Worm (Caenorhabditis elegans): ENCODE measurements around the gene inx-11.
A peak's percentile ranks its signal among the peaks of the same experiment; 100 is the strongest.

The inx-11 gene

DNA sequence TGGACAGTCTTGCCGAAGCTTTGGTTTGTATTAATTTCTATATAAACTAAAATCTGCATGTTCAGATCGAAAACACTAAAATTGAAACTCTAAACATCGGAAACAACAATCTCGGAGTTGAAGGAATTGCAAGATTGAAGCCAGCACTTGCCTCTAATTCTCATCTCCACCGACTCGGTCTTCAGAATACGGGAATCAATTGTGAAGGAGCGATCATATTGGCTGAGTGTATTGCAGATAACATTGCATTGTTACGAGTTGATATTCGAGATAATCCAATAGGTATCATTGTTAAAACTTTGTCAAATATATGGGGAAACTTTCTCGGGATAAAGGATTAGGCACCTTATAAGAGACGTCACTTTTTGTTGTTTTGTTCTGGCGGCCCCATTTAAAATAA lies 16.7 kb upstream of the inx-11 start:
- no peak for TF ChIP-seq pax-3 (tag; optimal IDR thresholded peaks at IDR 0.05)
- no peak for TF ChIP-seq aha-1 (tag; optimal IDR thresholded peaks at IDR 0.05)
- no peak for TF ChIP-seq unc-98 (GFP tag; IDR thresholded peaks at IDR 0.05)
- TF ChIP-seq zag-1 (tag; optimal IDR thresholded peaks at IDR 0.05) = no peak
- TF ChIP-seq mdl-1 (tag; optimal IDR thresholded peaks at IDR 0.05) = no peak
- TF ChIP-seq unc-130 (tag; optimal IDR thresholded peaks at IDR 0.05) = no peak
- TF ChIP-seq F16B12.6 (tag; optimal IDR thresholded peaks at IDR 0.05) = no peak
- no peak for TF ChIP-seq ceh-8 (GFP tag; optimal IDR thresholded peaks at IDR 0.05)
- TF ChIP-seq lir-3 (tag; optimal IDR thresholded peaks at IDR 0.05; ENCODE audit: poor library complexity) = no peak
- TF ChIP-seq snpc-4 (tag; optimal IDR thresholded peaks at IDR 0.05) = no peak
- no peak for TF ChIP-seq ama-1 (optimal IDR thresholded peaks at IDR 0.05)
- TF ChIP-seq nhr-237 (tag; optimal IDR thresholded peaks at IDR 0.05) = no peak
- TF ChIP-seq efl-1 (optimal IDR thresholded peaks at IDR 0.05) = no peak
- TF ChIP-seq efl-1 (GFP tag; optimal IDR thresholded peaks at IDR 0.05 in 1 of 2) = no peak
- no peak for TF ChIP-seq egl-13 (tag; optimal IDR thresholded peaks at IDR 0.05)
- no peak for TF ChIP-seq isw-1 (GFP tag; IDR thresholded peaks at IDR 0.05)

ce11 chrV:12475360-12475759 lies 11.7 kb upstream of the inx-11 start:
- TF ChIP-seq elt-2 (tag; optimal IDR thresholded peaks at IDR 0.05) (peak; percentile 74), lin-35 (GFP tag; optimal IDR thresholded peaks at IDR 0.05) (peak in 1 of 2 experiments; percentile 13), lsy-2 (tag; optimal IDR thresholded peaks at IDR 0.05) (no peak)

ce11 chrV:12477139-12477538 lies 9.9 kb upstream of the inx-11 start:
- TF ChIP-seq egl-27 (tag; optimal IDR thresholded peaks at IDR 0.05) = no peak
- no peak for TF ChIP-seq unc-98 (GFP tag; IDR thresholded peaks at IDR 0.05)
- TF ChIP-seq lin-35 (GFP tag; optimal IDR thresholded peaks at IDR 0.05) = peak in 1 of 2 experiments; percentile 9
- no peak for TF ChIP-seq nhr-11 (tag; optimal IDR thresholded peaks at IDR 0.05)
- TF ChIP-seq snu-23 (GFP tag; optimal IDR thresholded peaks at IDR 0.05) = peak; percentile 23
- peak; percentile 61 for TF ChIP-seq rnt-1 (tag; optimal IDR thresholded peaks at IDR 0.05)
- TF ChIP-seq grh-1 (GFP tag; IDR thresholded peaks at IDR 0.05) = no peak
- TF ChIP-seq egl-13 (tag; optimal IDR thresholded peaks at IDR 0.05) = no peak
- TF ChIP-seq mep-1 (tag; optimal IDR thresholded peaks at IDR 0.05) = no peak
- peak; percentile 70 for TF ChIP-seq lin-14 (GFP tag; optimal IDR thresholded peaks at IDR 0.05)
- no peak for TF ChIP-seq nhr-237 (tag; optimal IDR thresholded peaks at IDR 0.05)
- TF ChIP-seq pax-3 (tag; optimal IDR thresholded peaks at IDR 0.05) = no peak
- no peak for TF ChIP-seq nhr-20 (tag; optimal IDR thresholded peaks at IDR 0.05)
- no peak for TF ChIP-seq swsn-7 (tag; optimal IDR thresholded peaks at IDR 0.05)
- TF ChIP-seq tlp-1 (tag; optimal IDR thresholded peaks at IDR 0.05) = no peak
- TF ChIP-seq hlh-4 (tag; optimal IDR thresholded peaks at IDR 0.05) = no peak
- no peak for TF ChIP-seq unc-30 (tag; optimal IDR thresholded peaks at IDR 0.05)
- peak; percentile 10 for TF ChIP-seq unc-130 (tag; optimal IDR thresholded peaks at IDR 0.05)
- no peak for TF ChIP-seq nhr-84 (tag; optimal IDR thresholded peaks at IDR 0.05)
- TF ChIP-seq aha-1 (tag; optimal IDR thresholded peaks at IDR 0.05) = no peak
- TF ChIP-seq mef-2 (tag; optimal IDR thresholded peaks at IDR 0.05) = no peak
- no peak for TF ChIP-seq nhr-77 (tag; optimal IDR thresholded peaks at IDR 0.05)
- no peak for TF ChIP-seq pqm-1 (tag; optimal IDR thresholded peaks at IDR 0.05)
- TF ChIP-seq dsc-1 (tag; optimal IDR thresholded peaks at IDR 0.05) = no peak
- TF ChIP-seq fkh-4 (tag; optimal IDR thresholded peaks at IDR 0.05; ENCODE audit: borderline replicate concordance) = no peak
- no peak for TF ChIP-seq elt-2 (tag; optimal IDR thresholded peaks at IDR 0.05)
- no peak for TF ChIP-seq ceh-90 (tag; optimal IDR thresholded peaks at IDR 0.05)
- TF ChIP-seq dpl-1 (GFP tag; optimal IDR thresholded peaks at IDR 0.05) = no peak
- no peak for TF ChIP-seq hlh-17 (GFP tag; optimal IDR thresholded peaks at IDR 0.05; ENCODE audit: borderline replicate concordance)
- TF ChIP-seq ceh-82 (tag; optimal IDR thresholded peaks at IDR 0.05) = no peak
- TF ChIP-seq nhr-76 (tag; optimal IDR thresholded peaks at IDR 0.05) = no peak
- TF ChIP-seq lin-13 (GFP tag; optimal IDR thresholded peaks at IDR 0.05) = no peak
- no peak for TF ChIP-seq lsy-2 (tag; optimal IDR thresholded peaks at IDR 0.05)
- no peak for TF ChIP-seq elt-3 (tag; optimal IDR thresholded peaks at IDR 0.05)
- no peak for TF ChIP-seq ztf-4 (tag; optimal IDR thresholded peaks at IDR 0.05)
- no peak for TF ChIP-seq lir-3 (tag; optimal IDR thresholded peaks at IDR 0.05; ENCODE audit: poor library complexity)
- TF ChIP-seq ama-1 (optimal IDR thresholded peaks at IDR 0.05) = no peak
- no peak for TF ChIP-seq sptf-1 (tag; optimal IDR thresholded peaks at IDR 0.05)
- 0 out of 2 replicates have a peak, but pooled peaks have one; percentile 10 for TF ChIP-seq nhr-19 (GFP tag; conservative IDR thresholded peaks at IDR 0.05)
- TF ChIP-seq nhr-47 (tag; optimal IDR thresholded peaks at IDR 0.05) = no peak
- TF ChIP-seq pag-3 (tag; optimal IDR thresholded peaks at IDR 0.05; ENCODE audit: borderline replicate concordance, insufficient read depth) = peak; percentile 99

Measured in whole organism, L1 larva.